Fruit fly (Drosophila melanogaster): ENCODE data around the gene lectin-21Ca.

DNA sequence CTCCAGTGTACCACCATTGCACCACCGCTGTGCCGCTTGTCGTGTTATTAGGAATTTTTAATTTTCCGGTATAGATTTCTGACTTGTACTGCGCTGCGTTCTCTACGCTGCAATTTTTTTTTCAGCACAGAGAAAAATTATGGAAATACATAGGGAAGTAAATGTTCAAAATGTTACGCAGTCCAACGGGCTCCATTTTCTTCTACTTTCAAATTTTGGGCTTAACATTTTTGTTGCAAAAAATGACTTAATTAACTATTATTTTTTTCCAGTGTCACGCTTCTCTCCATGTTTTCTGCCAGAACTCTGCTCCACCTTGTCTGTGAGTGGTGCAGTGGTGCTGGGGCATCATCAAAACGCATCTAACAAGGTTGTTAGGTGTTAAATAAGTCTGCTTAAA lies 36.6 kb downstream of the lectin-21Ca start:
- TF ChIP-seq CG8478 (optimal IDR thresholded peaks at IDR 0.05) (no peak), psq (optimal IDR thresholded peaks at IDR 0.05) (no peak), pan (optimal IDR thresholded peaks at IDR 0.05) (no peak)
